Fruit fly (Drosophila melanogaster): ENCODE measurements around the gene Ets98B.
A peak's percentile ranks its signal among the peaks of the same experiment; 100 is the strongest.

Ets98B gene

dm6 chr3R:27706039-27706580, 30.2 kb upstream of the Ets98B start (continued):
- TF ChIP-seq CG10631 (GFP tag; optimal IDR thresholded peaks at IDR 0.05) (no peak), acj6 (GFP tag; optimal IDR thresholded peaks at IDR 0.05) (no peak), CG1621 (tag; optimal IDR thresholded peaks at IDR 0.05) (no peak), CG11762 (GFP tag; optimal IDR thresholded peaks at IDR 0.05; ENCODE audit: insufficient read depth) (no peak), salr (GFP tag; optimal IDR thresholded peaks at IDR 0.05) (no peak), Sox14 (GFP tag; optimal IDR thresholded peaks at IDR 0.05) (no peak), Eip93F (GFP tag; optimal IDR thresholded peaks at IDR 0.05) (no peak), fd59A (GFP tag; optimal IDR thresholded peaks at IDR 0.05) (no peak), Hr4 (GFP tag; optimal IDR thresholded peaks at IDR 0.05) (no peak), fkh (GFP tag; optimal IDR thresholded peaks at IDR 0.05) (no peak), CG11294 (GFP tag; IDR thresholded peaks at IDR 0.05) (no peak), eg (GFP tag; IDR thresholded peaks at IDR 0.05) (no peak), topi (GFP tag; optimal IDR thresholded peaks at IDR 0.05) (no peak), spab (GFP tag; optimal IDR thresholded peaks at IDR 0.05) (no peak), Ets96B (tag; optimal IDR thresholded peaks at IDR 0.05) (no peak), esn (GFP tag; optimal IDR thresholded peaks at IDR 0.05) (no peak), CG16779 (tag; optimal IDR thresholded peaks at IDR 0.05) (peak; percentile 45), dac (GFP tag; optimal IDR thresholded peaks at IDR 0.05) (no peak), CG10669 (GFP tag; optimal IDR thresholded peaks at IDR 0.05) (no peak), OdsH (GFP tag; optimal IDR thresholded peaks at IDR 0.05) (no peak), ss (GFP tag; optimal IDR thresholded peaks at IDR 0.05) (peak; percentile 46 to 59), Gug (GFP tag; IDR thresholded peaks at IDR 0.05) (no peak), cyc (GFP tag; optimal IDR thresholded peaks at IDR 0.05) (no peak), Hr38 (GFP tag; optimal IDR thresholded peaks at IDR 0.05) (no peak), CG8319 (GFP tag; optimal IDR thresholded peaks at IDR 0.05) (no peak), CG6276 (GFP tag; optimal IDR thresholded peaks at IDR 0.05) (peak; percentile 76), CG32006 (GFP tag; optimal IDR thresholded peaks at IDR 0.05) (no peak), Lpt (GFP tag; optimal IDR thresholded peaks at IDR 0.05) (no peak), CG9139 (GFP tag; optimal IDR thresholded peaks at IDR 0.05) (peak; percentile 38), Smox (GFP tag; optimal IDR thresholded peaks at IDR 0.05) (no peak), svp (GFP tag) (peak; percentile 89), CG34406 (GFP tag; optimal IDR thresholded peaks at IDR 0.05) (no peak)

- TF ChIP-seq acj6 (GFP tag; optimal IDR thresholded peaks at IDR 0.05) (peak; percentile 85), Gug (GFP tag; IDR thresholded peaks at IDR 0.05) (peak; percentile 66), lz (GFP tag; optimal IDR thresholded peaks at IDR 0.05) (peak; percentile 77), Hr39 (GFP tag; optimal IDR thresholded peaks at IDR 0.05) (peak; percentile 70), dsx (GFP tag; optimal IDR thresholded peaks at IDR 0.05; ENCODE audit: poor library complexity, severe bottlenecking) (peak; percentile 47), CG6276 (GFP tag; optimal IDR thresholded peaks at IDR 0.05) (no peak), CG6792 (GFP tag; optimal IDR thresholded peaks at IDR 0.05) (peak; percentile 69), dac (GFP tag; optimal IDR thresholded peaks at IDR 0.05) (peak; percentile 54), CG6854 (GFP tag; optimal IDR thresholded peaks at IDR 0.05) (no peak), Met (GFP tag; optimal IDR thresholded peaks at IDR 0.05) (peak; percentile 77), Eip78C (GFP tag) (peak; percentile 90), fkh (GFP tag; optimal IDR thresholded peaks at IDR 0.05) (peak; percentile 96), CG16779 (tag; optimal IDR thresholded peaks at IDR 0.05) (no peak), fd59A (GFP tag; optimal IDR thresholded peaks at IDR 0.05) (peak; percentile 70), fd85E (GFP tag; optimal IDR thresholded peaks at IDR 0.05) (peak; percentile 19), CG10631 (GFP tag; optimal IDR thresholded peaks at IDR 0.05) (peak; percentile 93), svp (GFP tag) (peak; percentile 67), net (GFP tag; optimal IDR thresholded peaks at IDR 0.05) (peak; percentile 76), eg (GFP tag; IDR thresholded peaks at IDR 0.05) (peak; percentile 85), CG31627 (GFP tag; optimal IDR thresholded peaks at IDR 0.05) (peak; percentile 75), Sox14 (GFP tag; optimal IDR thresholded peaks at IDR 0.05) (peak; percentile 75), CG7368 (GFP tag; optimal IDR thresholded peaks at IDR 0.05) (peak; percentile 69), Lpt (GFP tag; optimal IDR thresholded peaks at IDR 0.05) (peak; percentile 59), CG6163 (GFP tag; IDR thresholded peaks at IDR 0.05) (peak; percentile 72), Hr38 (GFP tag; optimal IDR thresholded peaks at IDR 0.05) (no peak), topi (GFP tag; optimal IDR thresholded peaks at IDR 0.05) (peak; percentile 54), CG15336 (GFP tag; IDR thresholded peaks at IDR 0.05) (peak; percentile 66), CG3032 (tag; optimal IDR thresholded peaks at IDR 0.05) (peak; percentile 82), CG10669 (GFP tag; optimal IDR thresholded peaks at IDR 0.05) (peak; percentile 71), CG3919 (GFP tag; optimal IDR thresholded peaks at IDR 0.05) (peak; percentile 72), Eip93F (GFP tag; optimal IDR thresholded peaks at IDR 0.05) (peak; percentile 28), esn (GFP tag; optimal IDR thresholded peaks at IDR 0.05) (peak; percentile 82), pdm3 (GFP tag; optimal IDR thresholded peaks at IDR 0.05) (peak; percentile 84)
These were observed 29.7 kb upstream of the Ets98B start, which contains the start of the genes CROT and CG12877 for dm6 chr3R:27706581-27707181. Gene CROT, minus strand, starts transcription at chr3R:27706751. Gene CG12877, plus strand, starts transcription at chr3R:27707100.
